Fruit fly (Drosophila melanogaster) whole organism, embryonic: ENCODE data around the gene CAHbeta.

Experiments used
- CG10274 ChIP-seq: fragments of 200-800 bp; sonication (Bioruptor generic); optimal IDR thresholded peaks from 3 replicates; lab custom pipeline; 2017; ENCODE audit warnings: missing biosample characterization, mild to moderate bottlenecking, missing genetic modification characterization
- CG10565 ChIP-seq: fragments of 200-800 bp; sonication (Bioruptor generic); optimal IDR thresholded peaks from 3 replicates; lab custom pipeline; 2016; ENCODE audit warnings: missing biosample characterization, mild to moderate bottlenecking, missing genetic modification characterization
- CG12219 ChIP-seq: fragments of 200-800 bp; sonication (Bioruptor generic); optimal IDR thresholded peaks from 3 replicates; lab custom pipeline; 2018; ENCODE audit warnings: missing biosample characterization, mild to moderate bottlenecking, missing genetic modification characterization
- CG14050 ChIP-seq: fragments of 200-800 bp; sonication (Bioruptor generic); IDR thresholded peaks from 3 replicates; pipeline ENCODE4 v1.3.6; 2022; ENCODE audit warnings: missing biosample characterization, missing genetic modification characterization
- CG15479 ChIP-seq: fragments of 200-800 bp; sonication (Bioruptor generic); optimal IDR thresholded peaks from 3 replicates; lab custom pipeline; 2019; ENCODE audit warnings: missing biosample characterization, mild to moderate bottlenecking, missing genetic modification characterization, moderate library complexity
- CG15696 ChIP-seq: fragments of 200-800 bp; sonication (Bioruptor generic); optimal IDR thresholded peaks from 2 replicates; lab custom pipeline; 2019; ENCODE audit warnings: missing biosample characterization, mild to moderate bottlenecking, missing genetic modification characterization, moderate library complexity
- CG16813 ChIP-seq: fragments of 200-800 bp; sonication (Bioruptor generic); IDR thresholded peaks from 3 replicates; pipeline ENCODE4 v1.3.6; 2022; ENCODE audit warnings: missing biosample characterization, missing genetic modification characterization; ENCODE audit not compliant: partially characterized antibody
- CG17359 ChIP-seq: fragments of 200-800 bp; sonication (Bioruptor generic); optimal IDR thresholded peaks from 3 replicates; lab custom pipeline; 2018; ENCODE audit warnings: missing biosample characterization, mild to moderate bottlenecking, missing genetic modification characterization, moderate library complexity
- CG18599 ChIP-seq: fragments of 200-800 bp; sonication (Bioruptor generic); optimal IDR thresholded peaks from 3 replicates; lab custom pipeline; 2017; ENCODE audit warnings: missing biosample characterization, missing genetic modification characterization, mild to moderate bottlenecking, moderate library complexity, missing genetic modification reagents
- CG2199 ChIP-seq: fragments of 200-800 bp; sonication (Bioruptor generic); IDR thresholded peaks from 3 replicates; pipeline ENCODE4 v1.3.6; 2022; ENCODE audit warnings: missing biosample characterization, missing genetic modification characterization
- CG3065 ChIP-seq: fragments of 200-800 bp; sonication (Bioruptor generic); optimal IDR thresholded peaks from 2 replicates; lab custom pipeline; 2016; ENCODE audit warnings: missing biosample characterization, missing genetic modification characterization
- CG43689 ChIP-seq: fragments of 200-800 bp; sonication (Bioruptor generic); IDR thresholded peaks from 2 replicates; pipeline ENCODE4 v1.3.6; 2022; ENCODE audit warnings: missing biosample characterization, missing genetic modification characterization
- CG8924 ChIP-seq: fragments of 200-800 bp; optimal IDR thresholded peaks from 3 replicates; lab custom pipeline; 2019; ENCODE audit warnings: missing biosample characterization, mild to moderate bottlenecking, missing genetic modification characterization, moderate library complexity
- Dll ChIP-seq: fragments of 200-800 bp; sonication (Bioruptor generic); IDR thresholded peaks from 4 replicates; pipeline ENCODE4 v1.3.6; 2022; ENCODE audit warnings: missing biosample characterization, missing genetic modification characterization; ENCODE audit not compliant: partially characterized antibody
- Doc3 ChIP-seq: fragments of 200-800 bp; sonication (Bioruptor generic); IDR thresholded peaks from 3 replicates; pipeline ENCODE4 v1.3.6; 2022; ENCODE audit warnings: missing biosample characterization, missing genetic modification characterization; ENCODE audit not compliant: partially characterized antibody
- HLH54F ChIP-seq: fragments of 200-800 bp; sonication (Bioruptor generic); optimal IDR thresholded peaks from 3 replicates; lab custom pipeline; 2016; ENCODE audit warnings: missing biosample characterization, missing genetic modification characterization
- Max ChIP-seq: fragments of 200-800 bp; sonication (Bioruptor generic); optimal IDR thresholded peaks from 2 replicates; lab custom pipeline; 2016; ENCODE audit warnings: missing biosample characterization, mild to moderate bottlenecking, missing genetic modification characterization
- Mes4 ChIP-seq: fragments of 200-800 bp; sonication (Bioruptor generic); optimal IDR thresholded peaks from 2 replicates; lab custom pipeline; 2016; ENCODE audit warnings: missing biosample characterization, missing genetic modification characterization
- Spps ChIP-seq: fragments of 200-800 bp; sonication (Bioruptor generic); optimal IDR thresholded peaks from 2 replicates; lab custom pipeline; 2018; ENCODE audit warnings: missing biosample characterization, mild to moderate bottlenecking, missing genetic modification characterization
- Usf ChIP-seq: fragments of 200-800 bp; sonication (Bioruptor generic); optimal IDR thresholded peaks from 2 replicates; lab custom pipeline; 2017; ENCODE audit warnings: missing genotype, missing biosample characterization, missing genetic modification characterization
- al ChIP-seq: fragments of 200-800 bp; sonication (Bioruptor generic); IDR thresholded peaks from 2 replicates; pipeline ENCODE4 v1.3.6; 2022; ENCODE audit warnings: missing biosample characterization, missing genetic modification characterization
- bsh ChIP-seq, 2 experiments: fragments of 200-800 bp; sonication (Bioruptor generic); optimal IDR thresholded peaks; 2 replicates each; lab custom pipeline; 2017 to 2018; ENCODE audit warnings: mild to moderate bottlenecking in 2 of 2, missing biosample characterization in 2 of 2, missing genetic modification characterization in 2 of 2, moderate library complexity in 1 of 2
- cg ChIP-seq: fragments of 200-800 bp; sonication (Bioruptor generic); optimal IDR thresholded peaks from 3 replicates; lab custom pipeline; 2019; ENCODE audit warnings: missing biosample characterization, mild to moderate bottlenecking, missing genetic modification characterization, moderate library complexity
- fd3F ChIP-seq: fragments of 200-800 bp; sonication (Bioruptor generic); optimal IDR thresholded peaks from 2 replicates; lab custom pipeline; 2018; ENCODE audit warnings: missing biosample characterization, mild to moderate bottlenecking, missing genetic modification characterization, moderate library complexity
- gcm ChIP-seq: fragments of 200-800 bp; sonication (Bioruptor generic); optimal IDR thresholded peaks from 2 replicates; lab custom pipeline; 2019; ENCODE audit warnings: missing biosample characterization, mild to moderate bottlenecking, missing genetic modification characterization, moderate library complexity
- gcm2 ChIP-seq: fragments of 200-800 bp; sonication (Bioruptor generic); optimal IDR thresholded peaks from 2 replicates; lab custom pipeline; 2016; ENCODE audit warnings: missing biosample characterization, missing genetic modification characterization
- gfzf ChIP-seq: fragments of 200-800 bp; sonication (Bioruptor generic); optimal IDR thresholded peaks from 2 replicates; lab custom pipeline; 2016; ENCODE audit warnings: missing biosample characterization, mild to moderate bottlenecking, missing genetic modification characterization, moderate library complexity
- grau ChIP-seq: fragments of 200-800 bp; optimal IDR thresholded peaks from 3 replicates; lab custom pipeline; 2019; ENCODE audit warnings: missing biosample characterization, mild to moderate bottlenecking, missing genetic modification characterization, moderate library complexity
- hkb ChIP-seq, 2 experiments: fragments of 200-800 bp in 1 of 2; fragments of >200 bp in 1 of 2; sonication (Bioruptor generic) in 1 of 2; IDR thresholded peaks in 1 of 2; optimal IDR thresholded peaks in 1 of 2; 2 replicates each; pipeline versions ENCODE4 v1.3.6 to Lab custom; 2017 to 2022; ENCODE audit warnings: missing biosample characterization in 1 of 2, missing genetic modification characterization in 1 of 2
- kni ChIP-seq: fragments of 200-800 bp; sonication (Bioruptor generic); optimal IDR thresholded peaks from 3 replicates; lab custom pipeline; 2017; ENCODE audit warnings: mild to moderate bottlenecking, missing biosample characterization, missing genetic modification reagents, missing genetic modification characterization
- lov ChIP-seq, 2 experiments: fragments of 200-800 bp in 1 of 2; fragments of >200 bp in 1 of 2; sonication (Bioruptor generic) in 1 of 2; IDR thresholded peaks in 1 of 2; optimal IDR thresholded peaks in 1 of 2; 2 replicates in 1 of 2; 3 replicates in 1 of 2; pipeline versions ENCODE4 v1.3.6 to Lab custom; 2017 to 2022; ENCODE audit warnings: missing biosample characterization in 1 of 2, missing genetic modification characterization in 1 of 2
- odd ChIP-seq: fragments of 200-800 bp; sonication (Bioruptor generic); optimal IDR thresholded peaks from 2 replicates; lab custom pipeline; 2017; ENCODE audit warnings: missing biosample characterization, mild to moderate bottlenecking, missing genetic modification characterization
- pb ChIP-seq: fragments of 200-800 bp; sonication (Bioruptor generic); optimal IDR thresholded peaks from 3 replicates; lab custom pipeline; 2016; ENCODE audit warnings: missing biosample characterization, missing genetic modification characterization
- peb ChIP-seq: fragments of 200-800 bp; sonication (Bioruptor generic); IDR thresholded peaks from 2 replicates; pipeline ENCODE4 v1.3.6; 2022; ENCODE audit warnings: missing biosample characterization, missing genetic modification characterization
- pros ChIP-seq: fragments of 200-800 bp; sonication (Bioruptor generic); optimal IDR thresholded peaks from 3 replicates; lab custom pipeline; 2019; ENCODE audit warnings: missing biosample characterization, mild to moderate bottlenecking, missing genetic modification characterization, moderate library complexity
- slou ChIP-seq: fragments of 200-800 bp; sonication (Bioruptor generic); optimal IDR thresholded peaks from 3 replicates; lab custom pipeline; 2016; ENCODE audit warnings: missing biosample characterization, missing genetic modification characterization
- toy ChIP-seq: fragments of 200-800 bp; sonication (Bioruptor generic); IDR thresholded peaks from 2 replicates; pipeline ENCODE4 v1.3.6; 2022; ENCODE audit warnings: missing biosample characterization, missing genetic modification characterization
- zfh2 ChIP-seq: fragments of 200-800 bp; sonication (Bioruptor generic); optimal IDR thresholded peaks from 2 replicates; lab custom pipeline; 2016; ENCODE audit warnings: missing biosample characterization, missing genetic modification characterization

Gene CAHbeta

dm6 chr3R:9030006-9030749, 49.5 kb downstream of the CAHbeta start (continued):
- TF ChIP-seq Spps (tag; lab: Kevin White, UChicago), result no peak
- peak; percentile 32 for TF ChIP-seq kni (GFP tag; lab: Kevin White, UChicago)
- TF ChIP-seq Doc3 (GFP tag; lab: Robert Waterston, UW), result no peak
- no peak for TF ChIP-seq zfh2 (GFP tag; lab: Kevin White, UChicago)
- TF ChIP-seq fd3F, result no peak
- TF ChIP-seq grau (tag; lab: Kevin White, UChicago), result peak; percentile 50
- no peak for TF ChIP-seq CG14050 (GFP tag; lab: Robert Waterston, UW)
- no peak for TF ChIP-seq CG15696 (tag; lab: Kevin White, UChicago)
- no peak for TF ChIP-seq cg (GFP tag; lab: Kevin White, UChicago)
- no peak for TF ChIP-seq gfzf (GFP tag; lab: Kevin White, UChicago)
- peak; percentile 11 for TF ChIP-seq CG8924 (tag; lab: Kevin White, UChicago)
- no peak for TF ChIP-seq slou (GFP tag; lab: Kevin White, UChicago)
- TF ChIP-seq CG43689 (GFP tag; lab: Robert Waterston, UW), result no peak
- TF ChIP-seq toy, result no peak
- peak; percentile 39 for TF ChIP-seq pros (GFP tag; lab: Kevin White, UChicago)
- TF ChIP-seq CG12219, result no peak
- TF ChIP-seq lov (optimal IDR thresholded peaks at IDR 0.05; lab: Kevin White, UChicago), result no peak
- no peak for TF ChIP-seq lov (GFP tag; IDR thresholded peaks at IDR 0.05; lab: Robert Waterston, UW)
- TF ChIP-seq al (GFP tag; lab: Robert Waterston, UW), result no peak
- no peak for TF ChIP-seq CG17359 (tag; lab: Kevin White, UChicago)
- TF ChIP-seq pb (GFP tag; lab: Kevin White, UChicago), result no peak
- TF ChIP-seq HLH54F (GFP tag; lab: Kevin White, UChicago), result no peak
- TF ChIP-seq hkb (optimal IDR thresholded peaks at IDR 0.05; lab: Kevin White, UChicago), result no peak
- TF ChIP-seq hkb (GFP tag; IDR thresholded peaks at IDR 0.05; lab: Robert Waterston, UW), result no peak
- TF ChIP-seq CG10565 (GFP tag; lab: Kevin White, UChicago), result no peak
- TF ChIP-seq CG2199, result peak; percentile 64; the same call in 1 of the 3 replicates
- peak; percentile 3 for TF ChIP-seq gcm (GFP tag; lab: Kevin White, UChicago)
- no peak for TF ChIP-seq CG16813 (GFP tag; lab: Robert Waterston, UW)
- TF ChIP-seq bsh (GFP tag; optimal IDR thresholded peaks at IDR 0.05; lab: Kevin White, UChicago), result no peak
- TF ChIP-seq Max (GFP tag; lab: Kevin White, UChicago), result no peak
- no peak for TF ChIP-seq CG10274
- no peak for TF ChIP-seq odd (GFP tag; lab: Kevin White, UChicago)
- TF ChIP-seq peb (GFP tag; lab: Robert Waterston, UW), result no peak
- no peak for TF ChIP-seq gcm2 (GFP tag; lab: Kevin White, UChicago)
- TF ChIP-seq CG3065 (GFP tag; lab: Kevin White, UChicago), result no peak
- 0 out of 4 replicates have a peak, but pooled peaks have one; percentile 12 for TF ChIP-seq Dll (GFP tag; lab: Robert Waterston, UW)
- no peak for TF ChIP-seq Usf
- peak; percentile 98 for TF ChIP-seq CG15479 (GFP tag; lab: Kevin White, UChicago)
- TF ChIP-seq CG18599 (GFP tag; lab: Kevin White, UChicago), result no peak
- no peak for TF ChIP-seq Mes4
